Fruit fly (Drosophila melanogaster): ENCODE results near the gene dmt.
"Not testable (repeated sequence)": the region's sequence is repeated elsewhere in the genome, so short reads cannot be mapped to it uniquely, and the experiment has no call there.

DNA sequence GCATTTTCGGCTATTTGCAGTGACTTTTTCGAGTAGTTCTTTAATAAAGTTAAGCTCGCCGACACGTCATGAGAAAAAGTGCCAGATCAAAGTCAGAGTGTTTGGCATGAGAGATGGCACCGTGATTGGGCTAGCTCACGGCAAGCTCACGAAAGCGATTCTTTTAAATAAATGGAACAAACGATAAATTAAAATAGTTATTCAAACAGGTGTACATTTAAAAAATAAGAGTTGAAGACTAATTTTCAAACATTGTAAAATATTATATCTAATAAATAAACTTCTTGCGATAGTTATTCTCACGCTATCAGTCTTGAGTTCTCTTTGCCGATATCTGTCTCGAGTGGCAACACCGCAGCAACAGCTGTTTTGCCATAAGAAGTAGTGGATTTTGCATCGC is 25.6 kb upstream of the dmt start, which contains the start of the genes eca and CG18542:
- not testable (repeated sequence) for TF ChIP-seq Snoo (tag; optimal IDR thresholded peaks at IDR 0.05); CG8301 (tag; optimal IDR thresholded peaks at IDR 0.05); CG10348 (GFP tag; IDR thresholded peaks at IDR 0.05); CG14655 (GFP tag; optimal IDR thresholded peaks at IDR 0.05); CG9948 (tag; optimal IDR thresholded peaks at IDR 0.05); Ets98B (GFP tag; IDR thresholded peaks at IDR 0.05); CG13204 (GFP tag; optimal IDR thresholded peaks at IDR 0.05); CG12605 (GFP tag; IDR thresholded peaks at IDR 0.05)

All from whole organism, pupa.